Worm (Caenorhabditis elegans) whole organism, L4 larva: ENCODE measurements around the gene sbsp-1.
A peak's percentile ranks its signal among the peaks of the same experiment; 100 is the strongest.

Experiments used
- F10B5.3 ChIP-seq: sonication (generic microtip); optimal IDR thresholded peaks from 2 replicates; lab custom pipeline; 2016; ENCODE audit warnings: mild to moderate bottlenecking, missing genetic modification characterization, missing compliant biosample characterization
- T20F7.1 ChIP-seq: fragments of 200-800 bp; sonication (Bioruptor generic); optimal IDR thresholded peaks from 2 replicates; lab custom pipeline; 2018; ENCODE audit warnings: mild to moderate bottlenecking, missing genetic modification characterization, missing compliant biosample characterization
- T26A8.4 ChIP-seq: fragments of 200-800 bp; sonication (Bioruptor generic); IDR thresholded peaks from 2 replicates; pipeline ENCODE4 v1.3.6; 2022; ENCODE audit warnings: missing genetic modification characterization, missing compliant biosample characterization
- Y105C5A.15 ChIP-seq: fragments of 200-800 bp; sonication (Bioruptor generic); IDR thresholded peaks from 2 replicates; pipeline ENCODE4 v1.3.6; 2022; ENCODE audit warnings: missing genetic modification characterization, missing compliant biosample characterization
- Y75B8A.6 ChIP-seq: fragments of 200-800 bp; sonication (Bioruptor generic); IDR thresholded peaks from 2 replicates; pipeline ENCODE4 v1.3.6; 2022; ENCODE audit warnings: missing genetic modification reagents, missing genetic modification characterization, missing compliant biosample characterization
- aha-1 ChIP-seq: fragments of 150-350 bp; peaks from one replicate; lab custom pipeline; 2014; ENCODE audit warnings: missing biosample characterization, missing genetic modification characterization
- aly-2 ChIP-seq: sonication (generic microtip); optimal IDR thresholded peaks from 2 replicates; lab custom pipeline; 2018; ENCODE audit warnings: missing biosample characterization, missing genetic modification characterization
- ama-1 ChIP-seq: fragments of 150-350 bp; optimal IDR thresholded peaks from 2 replicates; lab custom pipeline; 2014; ENCODE audit warnings: inconsistent platforms, mixed read lengths
- arid-1 ChIP-seq: fragments of 200-800 bp; sonication (Bioruptor generic); conservative IDR thresholded peaks from 2 replicates; pipeline ENCODE4 v1.3.6; 2022; ENCODE audit warnings: missing genetic modification reagents, missing genetic modification characterization, missing compliant biosample characterization
- ceh-20 ChIP-seq: fragments of 200-800 bp; sonication (Bioruptor generic); IDR thresholded peaks from 2 replicates; pipeline ENCODE4 v1.3.6; 2022; ENCODE audit warnings: missing genetic modification reagents, missing genetic modification characterization, missing compliant biosample characterization
- ceh-44 ChIP-seq: fragments of 200-800 bp; sonication (Bioruptor generic); IDR thresholded peaks from 2 replicates; pipeline ENCODE4 v1.3.6; 2022; ENCODE audit warnings: missing genetic modification reagents, missing genetic modification characterization, missing compliant biosample characterization
- ces-1 ChIP-seq: fragments of 150-350 bp; sonication (generic microtip); optimal IDR thresholded peaks from 4 replicates; lab custom pipeline; 2014; ENCODE audit warnings: missing biosample characterization, missing genetic modification reagents, missing genetic modification characterization
- cey-2 ChIP-seq: sonication (generic microtip); optimal IDR thresholded peaks from 3 replicates; lab custom pipeline; 2017; ENCODE audit warnings: missing genetic modification characterization, mild to moderate bottlenecking, missing compliant biosample characterization, antibody characterized with exemption, borderline replicate concordance; ENCODE audit not compliant: insufficient read depth
- dmd-8 ChIP-seq: fragments of 200-800 bp; sonication (Bioruptor generic); IDR thresholded peaks from 2 replicates; pipeline ENCODE4 v1.3.6; 2022; ENCODE audit warnings: missing genetic modification characterization, missing compliant biosample characterization
- dve-1 ChIP-seq: sonication (generic microtip); optimal IDR thresholded peaks from 2 replicates; lab custom pipeline; 2017; ENCODE audit warnings: antibody characterized with exemption, mild to moderate bottlenecking, missing genetic modification characterization, missing compliant biosample characterization; ENCODE audit not compliant: insufficient read depth
- egl-43 ChIP-seq: fragments of 200-800 bp; sonication (Bioruptor generic); IDR thresholded peaks from 2 replicates; pipeline ENCODE4 v1.3.6; 2022; ENCODE audit warnings: missing genetic modification reagents, missing genetic modification characterization, missing compliant biosample characterization
- gei-8 ChIP-seq: fragments of 200-800 bp; sonication (Bioruptor generic); optimal IDR thresholded peaks from 2 replicates; lab custom pipeline; 2018; ENCODE audit warnings: mild to moderate bottlenecking, missing genetic modification characterization, missing compliant biosample characterization
- hif-1 ChIP-seq, 2 experiments: sonication (generic microtip); optimal IDR thresholded peaks; 2 replicates each; lab custom pipeline; 2016 to 2017; ENCODE audit warnings: missing compliant biosample characterization in 2 of 2, missing genetic modification characterization in 2 of 2, missing genetic modification reagents in 2 of 2, missing genotype in 2 of 2, mild to moderate bottlenecking in 1 of 2
- hlh-11 ChIP-seq: fragments of 200-800 bp; sonication (Bioruptor generic); optimal IDR thresholded peaks from 2 replicates; lab custom pipeline; 2018; ENCODE audit warnings: mild to moderate bottlenecking, missing genetic modification characterization, missing compliant biosample characterization
- hlh-30 ChIP-seq: sonication (generic microtip); optimal IDR thresholded peaks from 2 replicates; lab custom pipeline; 2017; ENCODE audit warnings: antibody characterized with exemption, mild to moderate bottlenecking, missing genetic modification characterization, missing compliant biosample characterization; ENCODE audit not compliant: insufficient read depth
- hmg-1.1 ChIP-seq: fragments of 200-800 bp; sonication (Bioruptor generic); IDR thresholded peaks from 2 replicates; pipeline ENCODE4 v1.3.6; 2022; ENCODE audit warnings: missing genetic modification reagents, missing genetic modification characterization, missing compliant biosample characterization
- jun-1 ChIP-seq: fragments of 150-350 bp; optimal IDR thresholded peaks from 2 replicates; lab custom pipeline; 2014; ENCODE audit warnings: missing biosample characterization, missing genetic modification reagents, missing genetic modification characterization
- lim-7 ChIP-seq: fragments of 200-800 bp; sonication (Bioruptor generic); IDR thresholded peaks from 2 replicates; pipeline ENCODE4 v1.3.6; 2022; ENCODE audit warnings: missing genetic modification characterization, missing compliant biosample characterization
- lin-1 ChIP-seq: fragments of 200-800 bp; sonication (Bioruptor generic); IDR thresholded peaks from 2 replicates; pipeline ENCODE4 v1.3.6; 2022; ENCODE audit warnings: missing genetic modification reagents, missing genetic modification characterization, missing compliant biosample characterization
- lin-39 ChIP-seq: fragments of 150-350 bp; optimal IDR thresholded peaks from 2 replicates; lab custom pipeline; 2014; ENCODE audit warnings: missing biosample characterization, missing genetic modification reagents, missing genetic modification characterization
- lsy-2 ChIP-seq, 2 experiments: fragments of 150-350 bp in 1 of 2; sonication (generic microtip) in 1 of 2; optimal IDR thresholded peaks; 2 replicates each; lab custom pipeline; 2014 to 2017; ENCODE audit warnings: missing biosample characterization in 2 of 2, missing genetic modification characterization in 2 of 2
- mdl-1 ChIP-seq, 2 experiments: fragments of 150-350 bp in 1 of 2; sonication (generic microtip) in 1 of 2; optimal IDR thresholded peaks; 2 replicates each; lab custom pipeline; 2014 to 2017; ENCODE audit warnings: missing biosample characterization in 2 of 2, missing genetic modification characterization in 2 of 2
- mdt-29 ChIP-seq: fragments of 200-800 bp; sonication (Bioruptor generic); IDR thresholded peaks from 2 replicates; pipeline ENCODE4 v1.3.6; 2022; ENCODE audit warnings: missing genetic modification reagents, missing genetic modification characterization, missing compliant biosample characterization
- mxl-2 ChIP-seq: fragments of 200-800 bp; sonication (Bioruptor generic); conservative IDR thresholded peaks from 2 replicates; pipeline ENCODE4 v1.3.6; 2022; ENCODE audit warnings: missing genetic modification reagents, missing genetic modification characterization, missing compliant biosample characterization
- mxl-3 ChIP-seq: fragments of 200-800 bp; sonication (Bioruptor generic); optimal IDR thresholded peaks from 2 replicates; lab custom pipeline; 2018; ENCODE audit warnings: mild to moderate bottlenecking, missing genetic modification characterization, missing compliant biosample characterization
- nhr-11 ChIP-seq: fragments of 150-350 bp; optimal IDR thresholded peaks from 2 replicates; lab custom pipeline; 2014; ENCODE audit warnings: missing biosample characterization, missing genetic modification characterization
- nhr-28 ChIP-seq: fragments of 150-350 bp; optimal IDR thresholded peaks from 2 replicates; lab custom pipeline; 2014; ENCODE audit warnings: missing biosample characterization, missing genetic modification characterization
- nhr-42 ChIP-seq: fragments of 200-800 bp; sonication (Bioruptor generic); IDR thresholded peaks from 2 replicates; pipeline ENCODE4 v1.3.6; 2022; ENCODE audit warnings: missing genetic modification characterization, missing compliant biosample characterization
- nhr-6 ChIP-seq: fragments of 150-350 bp; optimal IDR thresholded peaks from 2 replicates; lab custom pipeline; 2014; ENCODE audit warnings: missing biosample characterization, missing genetic modification characterization
- nhr-76 ChIP-seq: fragments of 150-350 bp; optimal IDR thresholded peaks from 2 replicates; lab custom pipeline; 2014; ENCODE audit warnings: missing biosample characterization, missing genetic modification characterization
- php-3 ChIP-seq: fragments of 200-800 bp; sonication (Bioruptor generic); IDR thresholded peaks from 2 replicates; pipeline ENCODE4 v1.3.6; 2022; ENCODE audit warnings: missing genetic modification reagents, missing genetic modification characterization, missing compliant biosample characterization
- pqm-1 ChIP-seq: sonication (generic microtip); optimal IDR thresholded peaks from 2 replicates; lab custom pipeline; 2017; ENCODE audit warnings: missing biosample characterization, missing genetic modification characterization
- rbr-2 ChIP-seq: sonication (generic microtip); optimal IDR thresholded peaks from 2 replicates; lab custom pipeline; 2016; ENCODE audit warnings: missing genotype, missing genetic modification characterization, missing compliant biosample characterization
- set-16 ChIP-seq: fragments of 200-800 bp; sonication (Bioruptor generic); IDR thresholded peaks from 2 replicates; pipeline ENCODE4 v1.3.6; 2022; ENCODE audit warnings: missing genetic modification reagents, missing genetic modification characterization, missing compliant biosample characterization
- skn-1 ChIP-seq: fragments of 150-350 bp; optimal IDR thresholded peaks from 2 replicates; lab custom pipeline; 2014; ENCODE audit warnings: missing biosample characterization, missing genetic modification characterization
- snpc-1.2 ChIP-seq: fragments of 200-800 bp; sonication (Bioruptor generic); IDR thresholded peaks from 2 replicates; pipeline ENCODE4 v1.3.6; 2022; ENCODE audit warnings: missing genetic modification reagents, missing genetic modification characterization, missing compliant biosample characterization
- snpc-4 ChIP-seq: fragments of 150-350 bp; optimal IDR thresholded peaks from 2 replicates; lab custom pipeline; 2014; ENCODE audit warnings: missing biosample characterization, missing genetic modification characterization
- spr-3 ChIP-seq: fragments of 200-800 bp; sonication (Bioruptor generic); optimal IDR thresholded peaks from 2 replicates; lab custom pipeline; 2018; ENCODE audit warnings: mild to moderate bottlenecking, missing genetic modification characterization, missing compliant biosample characterization
- tag-97 ChIP-seq: fragments of 200-800 bp; sonication (Bioruptor generic); IDR thresholded peaks from 2 replicates; pipeline ENCODE4 v1.3.6; 2022; ENCODE audit warnings: missing genetic modification characterization, missing compliant biosample characterization
- unc-130 ChIP-seq: sonication (generic microtip); optimal IDR thresholded peaks from 2 replicates; lab custom pipeline; 2016; ENCODE audit warnings: missing genetic modification reagents, missing genetic modification characterization, missing compliant biosample characterization
- unc-62 ChIP-seq, 3 experiments: fragments of 150-350 bp in 1 of 3; sonication (generic microtip); optimal IDR thresholded peaks in 2 of 3; peaks in 1 of 3; 1 replicate in 1 of 3; 2 replicates in 2 of 3; lab custom pipeline; 2014 to 2017; ENCODE audit warnings: missing biosample characterization in 3 of 3, missing genetic modification characterization in 3 of 3, missing genetic modification reagents in 3 of 3, missing genotype in 1 of 3
- zfp-2 ChIP-seq: sonication (generic microtip); optimal IDR thresholded peaks from 2 replicates; lab custom pipeline; 2016; ENCODE audit warnings: mild to moderate bottlenecking, missing genetic modification characterization, missing compliant biosample characterization
- zfp-3 ChIP-seq: fragments of 200-800 bp; sonication (Bioruptor generic); conservative IDR thresholded peaks from 2 replicates; pipeline ENCODE4 v1.3.6; 2022; ENCODE audit warnings: missing genetic modification reagents, missing genetic modification characterization, missing compliant biosample characterization
- zip-11 ChIP-seq: fragments of 200-800 bp; sonication (Bioruptor generic); IDR thresholded peaks from 2 replicates; pipeline ENCODE4 v1.3.6; 2022; ENCODE audit warnings: missing genetic modification characterization, missing compliant biosample characterization

The sbsp-1 gene

DNA sequence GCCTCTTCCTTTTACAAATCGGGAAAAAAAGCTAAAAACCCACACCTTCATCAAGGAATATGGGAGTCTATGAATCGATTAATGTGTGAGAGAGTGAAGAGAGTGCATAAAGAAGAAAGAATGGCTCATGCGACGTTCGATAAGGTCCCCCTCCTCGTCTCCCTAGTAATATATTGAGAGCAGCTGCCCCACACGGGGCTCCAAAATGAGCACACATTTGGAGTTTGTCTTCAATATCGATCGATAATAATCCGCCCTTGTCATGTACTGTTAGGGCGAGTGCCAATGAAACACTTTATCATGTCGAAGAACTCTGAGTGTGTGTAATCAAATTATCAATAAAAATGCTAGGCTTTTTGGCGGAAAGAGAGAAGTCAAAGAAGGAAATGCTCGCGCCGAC, 13.5 kb upstream of the sbsp-1 start (continued):
- TF ChIP-seq mdl-1 (tag; optimal IDR thresholded peaks at IDR 0.05; lab: Kevin White, UChicago) (no peak), dve-1 (tag; lab: Kevin White, UChicago) (peak; percentile 16), pqm-1 (tag; lab: Kevin White, UChicago) (peak; percentile 34), snpc-4 (tag; lab: Kevin White, UChicago) (no peak), Y105C5A.15 (no peak), lim-7 (GFP tag; lab: Robert Waterston, UW) (no peak), rbr-2 (no peak)

DNA sequence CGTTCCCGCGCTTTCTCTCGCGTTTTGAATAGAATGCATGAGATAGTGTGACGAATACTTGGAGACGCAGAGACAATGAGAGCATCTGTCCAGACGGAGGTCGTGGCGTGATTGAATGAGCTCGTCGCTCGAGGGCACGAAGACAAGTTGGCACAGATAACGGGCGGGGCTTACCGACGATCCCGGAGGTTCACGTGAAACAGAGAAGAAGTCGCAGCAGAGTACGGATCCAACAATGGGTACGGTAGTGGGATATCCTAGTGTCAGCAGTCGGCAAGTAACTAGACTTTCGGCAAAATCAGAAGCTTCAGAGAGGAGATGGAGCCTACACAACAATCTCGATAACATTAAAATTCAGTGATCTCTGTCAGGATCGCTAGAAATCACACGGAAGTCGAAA, 13.0 kb upstream of the sbsp-1 start:
- no peak for TF ChIP-seq skn-1 (tag; lab: Kevin White, UChicago)
- TF ChIP-seq T20F7.1, result no peak
- no peak for TF ChIP-seq cey-2 (tag; lab: Kevin White, UChicago)
- no peak for TF ChIP-seq zfp-2 (tag; lab: Kevin White, UChicago)
- no peak for TF ChIP-seq nhr-76 (tag; lab: Kevin White, UChicago)
- TF ChIP-seq T26A8.4 (GFP tag; lab: Robert Waterston, UW), result 0 out of 2 replicates have a peak, but pooled peaks have one; percentile 10
- no peak for TF ChIP-seq lin-39 (tag; lab: Kevin White, UChicago)
- TF ChIP-seq lim-7 (GFP tag; lab: Robert Waterston, UW), result no peak
- TF ChIP-seq mxl-3 (GFP tag; lab: Kevin White, UChicago), result peak; percentile 45
- no peak for TF ChIP-seq aly-2 (tag; lab: Kevin White, UChicago)
- no peak for TF ChIP-seq dmd-8 (GFP tag; lab: Robert Waterston, UW)
- TF ChIP-seq nhr-28 (tag; lab: Kevin White, UChicago), result no peak
- TF ChIP-seq nhr-11 (tag; lab: Kevin White, UChicago), result peak; percentile 85
- TF ChIP-seq F10B5.3, result no peak
- TF ChIP-seq spr-3 (GFP tag; lab: Kevin White, UChicago), result no peak
- TF ChIP-seq jun-1 (tag; lab: Kevin White, UChicago), result no peak
- TF ChIP-seq aha-1, result peak; percentile 78
- peak; percentile 22; the same call in 1 of the 2 replicates for TF ChIP-seq hmg-1.1
- TF ChIP-seq nhr-42 (GFP tag; lab: Robert Waterston, UW), result no peak
- TF ChIP-seq zfp-3 (GFP tag; lab: Robert Waterston, UW), result 0 out of 2 replicates have a peak, but pooled peaks have one; percentile 9
- peak in 1 of 2 experiments; percentile 53 for TF ChIP-seq lsy-2 (tag; optimal IDR thresholded peaks at IDR 0.05; lab: Kevin White, UChicago)
- TF ChIP-seq ces-1 (GFP tag; lab: Kevin White, UChicago), result no peak
- TF ChIP-seq egl-43, result no peak
- no peak for TF ChIP-seq Y105C5A.15
- no peak for TF ChIP-seq php-3 (GFP tag; lab: Robert Waterston, UW)
- TF ChIP-seq arid-1 (GFP tag; lab: Robert Waterston, UW), result no peak
- no peak for TF ChIP-seq tag-97 (GFP tag; lab: Robert Waterston, UW)
- TF ChIP-seq unc-130 (GFP tag; lab: Kevin White, UChicago), result no peak
- no peak for TF ChIP-seq snpc-1.2 (GFP tag; lab: Robert Waterston, UW)
- 0 out of 2 replicates have a peak, but pooled peaks have one; percentile 28 for TF ChIP-seq mdt-29 (GFP tag; lab: Robert Waterston, UW)
- no peak for TF ChIP-seq ceh-44 (GFP tag; lab: Robert Waterston, UW)
- peak; percentile 14 for TF ChIP-seq gei-8 (GFP tag; lab: Kevin White, UChicago)
- no peak for TF ChIP-seq nhr-6
- TF ChIP-seq hlh-11 (tag; lab: Kevin White, UChicago), result peak; percentile 68
- peak; percentile 32; the same call in 1 of the 2 replicates for TF ChIP-seq Y75B8A.6
- TF ChIP-seq mxl-2 (GFP tag; lab: Robert Waterston, UW), result 0 out of 2 replicates have a peak, but pooled peaks have one; percentile 45
- no peak for TF ChIP-seq lin-1
- peak; percentile 57; the same call in 1 of the 2 replicates for TF ChIP-seq set-16 (GFP tag; lab: Robert Waterston, UW)
- peak in 1 of 2 experiments; percentile 6 for TF ChIP-seq hif-1 (tag; optimal IDR thresholded peaks at IDR 0.05; lab: Kevin White, UChicago)
- TF ChIP-seq hlh-30, result peak; percentile 18
- no peak for TF ChIP-seq ama-1 (lab: Kevin White, UChicago)
- peak in 1 of 2 experiments; percentile 85 for TF ChIP-seq unc-62 (GFP tag; optimal IDR thresholded peaks at IDR 0.05 in 1 of 2; lab: Kevin White, UChicago)
- TF ChIP-seq unc-62 (tag; optimal IDR thresholded peaks at IDR 0.05; lab: Kevin White, UChicago), result no peak
- TF ChIP-seq zip-11, result no peak
- no peak for TF ChIP-seq ceh-20
- TF ChIP-seq snpc-4 (tag; lab: Kevin White, UChicago), result no peak
